Fruit fly (Drosophila melanogaster): ENCODE measurements around the gene CG32814.

Gene CG32814

dm6 chrX:1009468-1010259 is 16.8 kb downstream of the CG32814 start (continued):
- TF ChIP-seq mam (GFP tag; optimal IDR thresholded peaks at IDR 0.05) (no peak), CG7963 (GFP tag; IDR thresholded peaks at IDR 0.05; ENCODE audit: partially characterized antibody) (no peak), CG10462 (GFP tag; optimal IDR thresholded peaks at IDR 0.05) (no peak), BEAF-32 (GFP tag; optimal IDR thresholded peaks at IDR 0.05) (no peak), CG34376 (GFP tag; optimal IDR thresholded peaks at IDR 0.05) (no peak), Mrtf (GFP tag; IDR thresholded peaks at IDR 0.05) (no peak), CG11093 (GFP tag; IDR thresholded peaks at IDR 0.05) (no peak), CTCF (GFP tag; optimal IDR thresholded peaks at IDR 0.05) (peak; percentile 90), HLH4C (GFP tag; IDR thresholded peaks at IDR 0.05; ENCODE audit: partially characterized antibody) (no peak), CG11723 (GFP tag; optimal IDR thresholded peaks at IDR 0.05) (no peak), Nf-YA (GFP tag; IDR thresholded peaks at IDR 0.05) (no peak), chif (GFP tag; optimal IDR thresholded peaks at IDR 0.05) (no peak), Adf1 (GFP tag; IDR thresholded peaks at IDR 0.05) (no peak), Trl (optimal IDR thresholded peaks at IDR 0.05) (no peak), Trl (GFP tag; optimal IDR thresholded peaks at IDR 0.05) (no peak), CG33213 (GFP tag; optimal IDR thresholded peaks at IDR 0.05) (no peak), jigr1 (GFP tag; IDR thresholded peaks at IDR 0.05) (no peak), CG14441 (GFP tag; IDR thresholded peaks at IDR 0.05) (no peak), bbx (GFP tag; IDR thresholded peaks at IDR 0.05; ENCODE audit: partially characterized antibody) (no peak), CG15479 (GFP tag; optimal IDR thresholded peaks at IDR 0.05) (no peak), CG13775 (GFP tag; optimal IDR thresholded peaks at IDR 0.05) (no peak), hkb (optimal IDR thresholded peaks at IDR 0.05) (no peak), hkb (GFP tag; IDR thresholded peaks at IDR 0.05) (no peak), lbe (GFP tag; optimal IDR thresholded peaks at IDR 0.05) (no peak), CG8089 (GFP tag; optimal IDR thresholded peaks at IDR 0.05) (no peak), CG14014 (GFP tag; IDR thresholded peaks at IDR 0.05) (no peak), gsb (GFP tag; IDR thresholded peaks at IDR 0.05) (no peak), vvl (GFP tag; IDR thresholded peaks at IDR 0.05) (no peak), CG8281 (tag; optimal IDR thresholded peaks at IDR 0.05) (no peak), rib (GFP tag; IDR thresholded peaks at IDR 0.05) (no peak), Sox102F (GFP tag; optimal IDR thresholded peaks at IDR 0.05) (peak; percentile 7)

DNA sequence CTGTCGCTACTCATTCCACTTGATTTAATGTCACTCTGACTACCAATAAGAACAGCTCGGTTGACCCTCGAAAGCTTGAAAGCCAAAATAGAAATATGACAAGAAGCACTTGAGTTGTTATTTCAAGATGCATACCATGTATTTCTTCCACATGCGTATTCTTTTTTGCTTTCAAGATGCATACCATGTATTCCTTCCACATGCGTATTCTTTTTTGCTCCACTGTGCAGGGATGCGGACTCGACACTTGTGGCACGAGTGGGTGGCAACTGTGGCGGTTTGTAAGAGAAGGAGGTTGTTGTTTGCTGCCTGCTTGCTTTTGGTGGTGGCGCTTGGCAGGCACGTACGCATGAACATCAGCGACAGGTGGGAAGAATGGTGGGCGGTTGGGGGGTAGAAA is 20.3 kb downstream of the CG32814 start:
- peak; percentile 61 for TF ChIP-seq nerfin-1 (tag; optimal IDR thresholded peaks at IDR 0.05)
- no peak for TF ChIP-seq Eip74EF (GFP tag; optimal IDR thresholded peaks at IDR 0.05)
- TF ChIP-seq CG14050 (GFP tag; IDR thresholded peaks at IDR 0.05) = no peak
- TF ChIP-seq CG10431 (GFP tag; optimal IDR thresholded peaks at IDR 0.05) = peak; percentile 54
- peak; percentile 32 for TF ChIP-seq scrt (GFP tag; optimal IDR thresholded peaks at IDR 0.05)

DNA sequence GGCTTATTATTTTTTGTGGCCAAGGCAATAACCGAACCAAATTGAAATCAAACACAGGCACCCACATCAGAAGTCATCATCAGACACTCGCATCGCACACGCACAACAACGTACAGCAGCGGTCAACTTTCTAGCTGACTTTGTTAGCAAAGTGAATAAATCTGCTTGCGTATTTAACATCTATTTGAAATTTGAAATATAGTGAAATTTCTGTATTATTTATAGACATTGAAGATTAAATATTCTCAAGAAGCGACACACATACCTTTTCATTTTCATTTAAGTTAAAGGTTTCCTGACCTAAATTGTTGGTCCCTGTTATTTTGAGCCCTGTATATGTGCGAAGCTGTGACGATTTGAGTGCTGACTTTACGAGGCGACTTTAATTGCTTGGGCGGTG is 27.6 kb downstream of the CG32814 start:
- no peak for TF ChIP-seq CG10543 (GFP tag; optimal IDR thresholded peaks at IDR 0.05)
- TF ChIP-seq CG1024 (GFP tag; IDR thresholded peaks at IDR 0.05) = no peak
- no peak for TF ChIP-seq cg (GFP tag; optimal IDR thresholded peaks at IDR 0.05)
- peak; percentile 37 for TF ChIP-seq CG11504 (tag; optimal IDR thresholded peaks at IDR 0.05)
- TF ChIP-seq CG17612 (GFP tag; IDR thresholded peaks at IDR 0.05) = no peak
- TF ChIP-seq CG14441 (GFP tag; IDR thresholded peaks at IDR 0.05) = no peak
- no peak for TF ChIP-seq ttk (GFP tag; IDR thresholded peaks at IDR 0.05)
- TF ChIP-seq esg (GFP tag; conservative IDR thresholded peaks at IDR 0.05) = 0 out of 2 replicates have a peak, but pooled peaks have one; percentile 8
- no peak for TF ChIP-seq CG9727 (GFP tag; optimal IDR thresholded peaks at IDR 0.05)
- peak in 1 of 2 experiments; percentile 0 for TF ChIP-seq Hr51 (GFP tag; optimal IDR thresholded peaks at IDR 0.05)
- TF ChIP-seq CG1832 (GFP tag; optimal IDR thresholded peaks at IDR 0.05) = no peak
- TF ChIP-seq CkIIα-i1 (GFP tag; IDR thresholded peaks at IDR 0.05) = no peak
- TF ChIP-seq pho (GFP tag; optimal IDR thresholded peaks at IDR 0.05) = no peak
- TF ChIP-seq gem (tag; optimal IDR thresholded peaks at IDR 0.05) = peak; percentile 13
- TF ChIP-seq CG4360 (GFP tag; IDR thresholded peaks at IDR 0.05) = no peak
- no peak for TF ChIP-seq CG14667 (GFP tag; IDR thresholded peaks at IDR 0.05)

Data from whole organism, embryonic.